Fruit fly (Drosophila melanogaster) whole organism, prepupa: ENCODE measurements around the gene CG9396.

Experiments used
- CG10631 ChIP-seq: fragments of 200-800 bp; sonication (Bioruptor generic); optimal IDR thresholded peaks from 2 replicates; lab custom pipeline; 2016; ENCODE audit warnings: missing biosample characterization, missing genetic modification characterization
- CG10669 ChIP-seq: fragments of 200-800 bp; sonication (Bioruptor generic); optimal IDR thresholded peaks from 3 replicates; lab custom pipeline; 2018; ENCODE audit warnings: missing biosample characterization, mild to moderate bottlenecking, missing genetic modification characterization, moderate library complexity
- CG6854 ChIP-seq: fragments of 200-800 bp; sonication (Bioruptor generic); optimal IDR thresholded peaks from 2 replicates; lab custom pipeline; 2017; ENCODE audit warnings: missing biosample characterization, mild to moderate bottlenecking, missing genetic modification characterization
- CG8319 ChIP-seq: fragments of 200-800 bp; sonication (Bioruptor generic); optimal IDR thresholded peaks from 3 replicates; lab custom pipeline; 2016; ENCODE audit warnings: missing biosample characterization, missing genetic modification characterization
- Eip93F ChIP-seq: fragments of 200-800 bp; sonication (Bioruptor generic); optimal IDR thresholded peaks from 2 replicates; lab custom pipeline; 2016; ENCODE audit warnings: missing biosample characterization, mild to moderate bottlenecking, missing genetic modification characterization
- Hr39 ChIP-seq: fragments of 200-800 bp; sonication (Bioruptor generic); optimal IDR thresholded peaks from 2 replicates; lab custom pipeline; 2016; ENCODE audit warnings: missing biosample characterization, missing genetic modification characterization
- Sox102F ChIP-seq: fragments of 200-800 bp; sonication (Bioruptor generic); optimal IDR thresholded peaks from 2 replicates; lab custom pipeline; 2016; ENCODE audit warnings: missing biosample characterization, mild to moderate bottlenecking, missing genetic modification characterization
- fd59A ChIP-seq: fragments of 200-800 bp; sonication (Bioruptor generic); optimal IDR thresholded peaks from 2 replicates; lab custom pipeline; 2017; ENCODE audit warnings: missing biosample characterization, mild to moderate bottlenecking, missing genetic modification characterization, missing genetic modification reagents
- salr ChIP-seq, 2 experiments: fragments of 200-800 bp; sonication (Bioruptor generic); optimal IDR thresholded peaks; 3 replicates each; lab custom pipeline; 2016 to 2018; ENCODE audit warnings: missing biosample characterization in 2 of 2, missing genetic modification characterization in 2 of 2, mild to moderate bottlenecking in 1 of 2

- TF ChIP-seq fd59A (GFP tag; lab: Kevin White, UChicago) (peak; percentile 82), CG8319 (GFP tag; lab: Kevin White, UChicago) (peak; percentile 83), Hr39 (GFP tag; lab: Kevin White, UChicago) (peak; percentile 91), CG6854 (no peak), salr (GFP tag; optimal IDR thresholded peaks at IDR 0.05; lab: Kevin White, UChicago) (peak; percentile 69 to 92), Eip93F (GFP tag; lab: Kevin White, UChicago) (no peak), CG10669 (peak; percentile 84), CG10631 (GFP tag; lab: Kevin White, UChicago) (peak; percentile 91), Sox102F (GFP tag; lab: Kevin White, UChicago) (peak; percentile 90)
Observed at dm6 chr3R:9534125-9534496, 37.3 kb downstream of the CG9396 start.
